Worm (Caenorhabditis elegans): Measurements from ENCODE around the gene T13C5.7.

T13C5.7 gene

ce11 chrX:6180293-6180692 lies at the start of gene T13C5.7:
Gene T13C5.7 (plus strand): TSS chrX:6180593.
- no peak for TF ChIP-seq dao-5 (tag; optimal IDR thresholded peaks at IDR 0.05)
- no peak for TF ChIP-seq him-1 (tag; optimal IDR thresholded peaks at IDR 0.05)
- TF ChIP-seq W03F9.2 (tag; optimal IDR thresholded peaks at IDR 0.05): no peak

- TF ChIP-seq dao-5 (tag; optimal IDR thresholded peaks at IDR 0.05) (no peak), him-1 (tag; optimal IDR thresholded peaks at IDR 0.05) (no peak), W03F9.2 (tag; optimal IDR thresholded peaks at IDR 0.05) (no peak)
Observed at ce11 chrX:6134423-6134822, 46.0 kb upstream of the T13C5.7 start.

- TF ChIP-seq W03F9.2 (tag; optimal IDR thresholded peaks at IDR 0.05): no peak
- TF ChIP-seq dao-5 (tag; optimal IDR thresholded peaks at IDR 0.05): no peak
- no peak for TF ChIP-seq him-1 (tag; optimal IDR thresholded peaks at IDR 0.05)
Observed at ce11 chrX:6138243-6138642, 42.1 kb upstream of the T13C5.7 start, which contains the start of gene Y72A10A.1. Gene Y72A10A.1 (minus strand): TSS chrX:6138343.

ce11 chrX:6145921-6146320 lies 34.5 kb upstream of the T13C5.7 start:
- TF ChIP-seq W03F9.2 (tag; optimal IDR thresholded peaks at IDR 0.05) (no peak), dao-5 (tag; optimal IDR thresholded peaks at IDR 0.05) (no peak), him-1 (tag; optimal IDR thresholded peaks at IDR 0.05) (no peak)

- TF ChIP-seq W03F9.2 (tag; optimal IDR thresholded peaks at IDR 0.05) (no peak), dao-5 (tag; optimal IDR thresholded peaks at IDR 0.05) (no peak), him-1 (tag; optimal IDR thresholded peaks at IDR 0.05) (no peak)
Observed at ce11 chrX:6150449-6150848, 29.9 kb upstream of the T13C5.7 start, which contains the start of gene tag-275. Gene tag-275 (minus strand): TSS chrX:6150549.

- TF ChIP-seq dao-5 (tag; optimal IDR thresholded peaks at IDR 0.05) (no peak), W03F9.2 (tag; optimal IDR thresholded peaks at IDR 0.05) (no peak), him-1 (tag; optimal IDR thresholded peaks at IDR 0.05) (no peak)
Observed at ce11 chrX:6150949-6151519, 29.4 kb upstream of the T13C5.7 start.

- TF ChIP-seq dao-5 (tag; optimal IDR thresholded peaks at IDR 0.05) (no peak), him-1 (tag; optimal IDR thresholded peaks at IDR 0.05) (no peak), W03F9.2 (tag; optimal IDR thresholded peaks at IDR 0.05) (no peak)
Observed at ce11 chrX:6155436-6155835, 25.0 kb upstream of the T13C5.7 start.

- TF ChIP-seq dao-5 (tag; optimal IDR thresholded peaks at IDR 0.05) (no peak), W03F9.2 (tag; optimal IDR thresholded peaks at IDR 0.05) (no peak), him-1 (tag; optimal IDR thresholded peaks at IDR 0.05) (no peak)
Observed at ce11 chrX:6157411-6157916, 22.9 kb upstream of the T13C5.7 start.

- no peak for TF ChIP-seq him-1 (tag; optimal IDR thresholded peaks at IDR 0.05)
- no peak for TF ChIP-seq dao-5 (tag; optimal IDR thresholded peaks at IDR 0.05)
- no peak for TF ChIP-seq W03F9.2 (tag; optimal IDR thresholded peaks at IDR 0.05)
Observed at ce11 chrX:6159562-6159961, 20.8 kb upstream of the T13C5.7 start.

ce11 chrX:6160427-6160826 lies 20.0 kb upstream of the T13C5.7 start, which contains the start of gene odd-2:
Gene odd-2 (minus strand): TSS chrX:6160527.
- TF ChIP-seq dao-5 (tag; optimal IDR thresholded peaks at IDR 0.05): no peak
- TF ChIP-seq W03F9.2 (tag; optimal IDR thresholded peaks at IDR 0.05): no peak
- TF ChIP-seq him-1 (tag; optimal IDR thresholded peaks at IDR 0.05): no peak

ce11 chrX:6162037-6162436 lies 18.4 kb upstream of the T13C5.7 start:
- TF ChIP-seq W03F9.2 (tag; optimal IDR thresholded peaks at IDR 0.05) (no peak), him-1 (tag; optimal IDR thresholded peaks at IDR 0.05) (no peak), dao-5 (tag; optimal IDR thresholded peaks at IDR 0.05) (no peak)

- TF ChIP-seq dao-5 (tag; optimal IDR thresholded peaks at IDR 0.05) (no peak), him-1 (tag; optimal IDR thresholded peaks at IDR 0.05) (no peak), W03F9.2 (tag; optimal IDR thresholded peaks at IDR 0.05) (no peak)
Observed at ce11 chrX:6167376-6167775, 13.0 kb upstream of the T13C5.7 start.

- TF ChIP-seq him-1 (tag; optimal IDR thresholded peaks at IDR 0.05) (no peak), W03F9.2 (tag; optimal IDR thresholded peaks at IDR 0.05) (no peak), dao-5 (tag; optimal IDR thresholded peaks at IDR 0.05) (no peak)
Observed at ce11 chrX:6169252-6169651, 11.1 kb upstream of the T13C5.7 start, which contains the start of gene T25B2.2. Gene T25B2.2 (plus strand): TSS chrX:6169643.

- TF ChIP-seq W03F9.2 (tag; optimal IDR thresholded peaks at IDR 0.05) (no peak), him-1 (tag; optimal IDR thresholded peaks at IDR 0.05) (no peak), dao-5 (tag; optimal IDR thresholded peaks at IDR 0.05) (no peak)
Observed at ce11 chrX:6173656-6174055, 6.7 kb upstream of the T13C5.7 start, which contains the start of gene T25B2.1. Gene T25B2.1 (plus strand): TSS chrX:6173956.

- TF ChIP-seq dao-5 (tag; optimal IDR thresholded peaks at IDR 0.05) (no peak), W03F9.2 (tag; optimal IDR thresholded peaks at IDR 0.05) (no peak), him-1 (tag; optimal IDR thresholded peaks at IDR 0.05) (no peak)
Observed at ce11 chrX:6175829-6176228, 4.6 kb upstream of the T13C5.7 start, which contains the start of gene T25B2.3. Gene T25B2.3 (plus strand): TSS chrX:6176129.

All from whole organism, L4/young adult.